Worm (Caenorhabditis elegans) whole organism, late embryonic: ENCODE data around the gene grd-16.

Experiments
- lin-11 ChIP-seq: fragments of 200-800 bp; sonication (Bioruptor generic); optimal IDR thresholded peaks from 2 replicates; lab custom pipeline; 2018; ENCODE audit warnings: mild to moderate bottlenecking, missing genetic modification characterization, missing compliant biosample characterization
- pros-1 ChIP-seq: fragments of 150-350 bp; optimal IDR thresholded peaks from 2 replicates; lab custom pipeline; 2014; ENCODE audit warnings: missing biosample characterization, missing genetic modification reagents, missing genetic modification characterization
- rnt-1 ChIP-seq: sonication (generic microtip); optimal IDR thresholded peaks from 2 replicates; lab custom pipeline; 2016; ENCODE audit warnings: missing genetic modification characterization, missing compliant biosample characterization

ce11 chrIV:2488520-2488919 is 12.0 kb downstream of the grd-16 start, which contains the start of gene Y69A2AR.19:
- TF ChIP-seq pros-1 (tag; lab: Kevin White, UChicago) (no peak), rnt-1 (tag; lab: Kevin White, UChicago) (no peak), lin-11 (tag; lab: Kevin White, UChicago) (no peak)
